Fruit fly (Drosophila melanogaster) whole organism, embryonic: ENCODE data around the gene CG6225.

Source experiments
- CG11093 ChIP-seq: fragments of 200-800 bp; sonication (Bioruptor generic); IDR thresholded peaks from 3 replicates; pipeline ENCODE4 v1.3.6; 2022; ENCODE audit warnings: missing biosample characterization, missing genetic modification characterization
- CG15269 ChIP-seq: fragments of 200-800 bp; sonication (Bioruptor generic); optimal IDR thresholded peaks from 2 replicates; lab custom pipeline; 2018; ENCODE audit warnings: missing biosample characterization, mild to moderate bottlenecking, missing genetic modification characterization, moderate library complexity
- CG1602 ChIP-seq: fragments of 200-800 bp; sonication (Bioruptor generic); optimal IDR thresholded peaks from 3 replicates; lab custom pipeline; 2016; ENCODE audit warnings: missing biosample characterization, missing genetic modification characterization
- CG17359 ChIP-seq: fragments of 200-800 bp; sonication (Bioruptor generic); optimal IDR thresholded peaks from 3 replicates; lab custom pipeline; 2018; ENCODE audit warnings: missing biosample characterization, mild to moderate bottlenecking, missing genetic modification characterization, moderate library complexity
- CG17361 ChIP-seq: fragments of 200-800 bp; sonication (Bioruptor generic); IDR thresholded peaks from 3 replicates; pipeline ENCODE4 v1.3.6; 2022; ENCODE audit warnings: missing biosample characterization, missing genetic modification characterization
- CG17912 ChIP-seq: fragments of 200-800 bp; sonication (Bioruptor generic); optimal IDR thresholded peaks from 2 replicates; lab custom pipeline; 2018; ENCODE audit warnings: missing biosample characterization, mild to moderate bottlenecking, missing genetic modification characterization
- CG18011 ChIP-seq: fragments of 200-800 bp; sonication (Bioruptor generic); optimal IDR thresholded peaks from 2 replicates; lab custom pipeline; 2017; ENCODE audit warnings: missing biosample characterization, missing genetic modification characterization, mild to moderate bottlenecking, moderate library complexity, missing genotype
- CG18262 ChIP-seq: fragments of 200-800 bp; optimal IDR thresholded peaks from 3 replicates; lab custom pipeline; 2019; ENCODE audit warnings: missing biosample characterization, mild to moderate bottlenecking, missing genetic modification characterization, moderate library complexity
- CG18476 ChIP-seq: fragments of 200-800 bp; sonication (Bioruptor generic); optimal IDR thresholded peaks from 2 replicates; lab custom pipeline; 2016; ENCODE audit warnings: missing biosample characterization, mild to moderate bottlenecking, missing genetic modification characterization
- CG31224 ChIP-seq: fragments of 200-800 bp; sonication (Bioruptor generic); IDR thresholded peaks from 2 replicates; pipeline ENCODE4 v1.3.6; 2022; ENCODE audit warnings: missing biosample characterization, missing genetic modification characterization
- CG31365 ChIP-seq: fragments of 200-800 bp; sonication (Bioruptor generic); optimal IDR thresholded peaks from 2 replicates; lab custom pipeline; 2018; ENCODE audit warnings: missing biosample characterization, mild to moderate bottlenecking, missing genetic modification characterization
- CG31441 ChIP-seq: fragments of 200-800 bp; sonication (Bioruptor generic); IDR thresholded peaks from 2 replicates; pipeline ENCODE4 v1.3.6; 2022; ENCODE audit warnings: missing biosample characterization, missing genetic modification characterization
- CG32772 ChIP-seq: fragments of 200-800 bp; sonication (Bioruptor generic); IDR thresholded peaks from 2 replicates; pipeline ENCODE4 v1.3.6; 2022; ENCODE audit warnings: missing biosample characterization, missing genetic modification characterization
- CG33213 ChIP-seq: fragments of 200-800 bp; sonication (Bioruptor generic); optimal IDR thresholded peaks from 3 replicates; lab custom pipeline; 2016; ENCODE audit warnings: missing biosample characterization, missing genetic modification characterization
- CG3847 ChIP-seq: fragments of 200-800 bp; sonication (Bioruptor generic); IDR thresholded peaks from 2 replicates; pipeline ENCODE4 v1.3.6; 2022; ENCODE audit warnings: missing biosample characterization, missing genetic modification characterization
- CG4617 ChIP-seq: fragments of 200-800 bp; sonication (Bioruptor generic); optimal IDR thresholded peaks from 3 replicates; lab custom pipeline; 2016; ENCODE audit warnings: missing biosample characterization, missing genetic modification characterization, borderline replicate concordance
- CG6254 ChIP-seq: fragments of 200-800 bp; sonication (Bioruptor generic); optimal IDR thresholded peaks from 3 replicates; lab custom pipeline; 2017; ENCODE audit warnings: mild to moderate bottlenecking, missing biosample characterization, missing genetic modification reagents, missing genetic modification characterization
- CG6683 ChIP-seq: fragments of 200-800 bp; sonication (Bioruptor generic); optimal IDR thresholded peaks from 2 replicates; lab custom pipeline; 2017; ENCODE audit warnings: missing biosample characterization, mild to moderate bottlenecking, missing genetic modification characterization, missing genetic modification reagents
- CG6791 ChIP-seq: fragments of 200-800 bp; sonication (Bioruptor generic); IDR thresholded peaks from 3 replicates; pipeline ENCODE4 v1.3.6; 2022; ENCODE audit warnings: missing biosample characterization, missing genetic modification characterization; ENCODE audit not compliant: partially characterized antibody
- CG7357 ChIP-seq: fragments of 200-800 bp; sonication (Bioruptor generic); IDR thresholded peaks from 3 replicates; pipeline ENCODE4 v1.3.6; 2022; ENCODE audit warnings: missing biosample characterization, missing genetic modification characterization
- CG8388 ChIP-seq: fragments of 200-800 bp; sonication (Bioruptor generic); optimal IDR thresholded peaks from 2 replicates; lab custom pipeline; 2019; ENCODE audit warnings: missing biosample characterization, mild to moderate bottlenecking, missing genetic modification characterization, moderate library complexity
- CG8765 ChIP-seq: fragments of 200-800 bp; sonication (Bioruptor generic); IDR thresholded peaks from 2 replicates; pipeline ENCODE4 v1.3.6; 2022; ENCODE audit warnings: missing biosample characterization, missing genetic modification characterization
- CG9817 ChIP-seq: fragments of 200-800 bp; sonication (Bioruptor generic); optimal IDR thresholded peaks from 2 replicates; lab custom pipeline; 2018; ENCODE audit warnings: missing biosample characterization, mild to moderate bottlenecking, missing genetic modification characterization, moderate library complexity
- Chrac-16 ChIP-seq: fragments of 200-800 bp; sonication (Bioruptor generic); optimal IDR thresholded peaks from 3 replicates; lab custom pipeline; 2016; ENCODE audit warnings: missing biosample characterization, missing genetic modification characterization
- CrebB ChIP-seq: fragments of 200-800 bp; sonication (Bioruptor generic); optimal IDR thresholded peaks from 3 replicates; lab custom pipeline; 2018; ENCODE audit warnings: missing biosample characterization, mild to moderate bottlenecking, missing genetic modification characterization
- Deaf1 ChIP-seq: fragments of 200-800 bp; optimal IDR thresholded peaks from 3 replicates; lab custom pipeline; 2019; ENCODE audit warnings: missing biosample characterization, mild to moderate bottlenecking, missing genetic modification characterization, moderate library complexity
- Dek ChIP-seq: fragments of 200-800 bp; sonication (Bioruptor generic); optimal IDR thresholded peaks from 3 replicates; lab custom pipeline; 2019; ENCODE audit warnings: missing biosample characterization, mild to moderate bottlenecking, missing genetic modification characterization, moderate library complexity
- Dip3 ChIP-seq: fragments of 200-800 bp; sonication (Bioruptor generic); optimal IDR thresholded peaks from 3 replicates; lab custom pipeline; 2016; ENCODE audit warnings: missing biosample characterization, missing genetic modification characterization
- Dp ChIP-seq: fragments of 200-800 bp; sonication (Bioruptor generic); optimal IDR thresholded peaks from 2 replicates; lab custom pipeline; 2018; ENCODE audit warnings: missing biosample characterization, mild to moderate bottlenecking, missing genetic modification characterization, moderate library complexity
- Eip74EF ChIP-seq, 2 experiments: fragments of 200-800 bp in 1 of 2; fragments of >200 bp in 1 of 2; sonication (Bioruptor generic) in 1 of 2; optimal IDR thresholded peaks; 2 replicates each; lab custom pipeline; 2017 to 2019; ENCODE audit warnings: missing biosample characterization in 2 of 2, missing genetic modification characterization in 2 of 2, mild to moderate bottlenecking in 1 of 2, moderate library complexity in 1 of 2
- GATAe ChIP-seq: fragments of 200-800 bp; sonication (Bioruptor generic); conservative IDR thresholded peaks from 2 replicates; pipeline ENCODE4 v1.3.6; 2022; ENCODE audit warnings: missing biosample characterization, missing genetic modification characterization
- HLH4C ChIP-seq: fragments of 200-800 bp; sonication (Bioruptor generic); IDR thresholded peaks from 3 replicates; pipeline ENCODE4 v1.3.6; 2022; ENCODE audit warnings: missing biosample characterization, missing genetic modification characterization; ENCODE audit not compliant: partially characterized antibody
- Lpt ChIP-seq: fragments of >200 bp; optimal IDR thresholded peaks from 2 replicates; lab custom pipeline; 2018; ENCODE audit warnings: missing biosample characterization, missing genetic modification characterization
- Max ChIP-seq: fragments of 200-800 bp; sonication (Bioruptor generic); optimal IDR thresholded peaks from 2 replicates; lab custom pipeline; 2016; ENCODE audit warnings: missing biosample characterization, mild to moderate bottlenecking, missing genetic modification characterization
- ara ChIP-seq: fragments of 200-800 bp; sonication (Bioruptor generic); IDR thresholded peaks from 2 replicates; pipeline ENCODE4 v1.3.6; 2022; ENCODE audit warnings: missing biosample characterization, missing genetic modification characterization
- ash1 ChIP-seq: fragments of 200-800 bp; sonication (Bioruptor generic); optimal IDR thresholded peaks from 2 replicates; lab custom pipeline; 2018; ENCODE audit warnings: missing biosample characterization, mild to moderate bottlenecking, missing genetic modification characterization
- caup ChIP-seq: fragments of 200-800 bp; sonication (Bioruptor generic); optimal IDR thresholded peaks from 3 replicates; lab custom pipeline; 2017; ENCODE audit warnings: missing biosample characterization, mild to moderate bottlenecking, missing genetic modification characterization, moderate library complexity; ENCODE audit not compliant: severe bottlenecking
- cg ChIP-seq: fragments of 200-800 bp; sonication (Bioruptor generic); optimal IDR thresholded peaks from 3 replicates; lab custom pipeline; 2019; ENCODE audit warnings: missing biosample characterization, mild to moderate bottlenecking, missing genetic modification characterization, moderate library complexity
- ems ChIP-seq: fragments of 200-800 bp; sonication (Bioruptor generic); optimal IDR thresholded peaks from 3 replicates; lab custom pipeline; 2016; ENCODE audit warnings: missing biosample characterization, missing genetic modification characterization
- fd102C ChIP-seq: fragments of 200-800 bp; sonication (Bioruptor generic); optimal IDR thresholded peaks from 2 replicates; lab custom pipeline; 2018; ENCODE audit warnings: missing biosample characterization, mild to moderate bottlenecking, missing genetic modification characterization, moderate library complexity
- fd3F ChIP-seq: fragments of 200-800 bp; sonication (Bioruptor generic); optimal IDR thresholded peaks from 2 replicates; lab custom pipeline; 2018; ENCODE audit warnings: missing biosample characterization, mild to moderate bottlenecking, missing genetic modification characterization, moderate library complexity
- gsb ChIP-seq: fragments of 200-800 bp; sonication (Bioruptor generic); IDR thresholded peaks from 2 replicates; pipeline ENCODE4 v1.3.6; 2022; ENCODE audit warnings: missing biosample characterization, missing genetic modification characterization
- lbe ChIP-seq: fragments of 200-800 bp; sonication (Bioruptor generic); optimal IDR thresholded peaks from 2 replicates; lab custom pipeline; 2016; ENCODE audit warnings: missing biosample characterization, mild to moderate bottlenecking, missing genetic modification characterization
- lov ChIP-seq, 2 experiments: fragments of 200-800 bp in 1 of 2; fragments of >200 bp in 1 of 2; sonication (Bioruptor generic) in 1 of 2; IDR thresholded peaks in 1 of 2; optimal IDR thresholded peaks in 1 of 2; 2 replicates in 1 of 2; 3 replicates in 1 of 2; pipeline versions ENCODE4 v1.3.6 to Lab custom; 2017 to 2022; ENCODE audit warnings: missing biosample characterization in 1 of 2, missing genetic modification characterization in 1 of 2
- phol ChIP-seq: fragments of 200-800 bp; sonication (Bioruptor generic); optimal IDR thresholded peaks from 3 replicates; lab custom pipeline; 2018; ENCODE audit warnings: missing biosample characterization, mild to moderate bottlenecking, missing genetic modification characterization, moderate library complexity
- prd ChIP-seq, 3 experiments: fragments of >200 bp in 2 of 3; fragments of 200-800 bp in 1 of 3; sonication (Bioruptor generic) in 1 of 3; optimal IDR thresholded peaks in 2 of 3; IDR thresholded peaks in 1 of 3; 2 replicates in 2 of 3; 3 replicates in 1 of 3; pipeline versions ENCODE4 v1.3.6 to Lab custom; 2017 to 2022; ENCODE audit warnings: missing biosample characterization in 1 of 3, missing genetic modification characterization in 1 of 3
- scrt ChIP-seq: fragments of 200-800 bp; sonication (Bioruptor generic); optimal IDR thresholded peaks from 2 replicates; lab custom pipeline; 2018; ENCODE audit warnings: missing biosample characterization, mild to moderate bottlenecking, missing genetic modification characterization, moderate library complexity
- sima ChIP-seq: fragments of 200-800 bp; sonication (Bioruptor generic); optimal IDR thresholded peaks from 2 replicates; lab custom pipeline; 2016; ENCODE audit warnings: missing biosample characterization, missing genetic modification characterization
- sr ChIP-seq: fragments of 200-800 bp; sonication (Bioruptor generic); IDR thresholded peaks from 3 replicates; pipeline ENCODE4 v1.3.6; 2022; ENCODE audit warnings: missing biosample characterization, missing genetic modification characterization

CG6225 gene

dm6 chr3R:12627691-12628148, 26.7 kb upstream of the CG6225 start, which contains the start of the genes Vha55 and Snx3 (continued):
- TF ChIP-seq CG31224 (GFP tag; lab: Robert Waterston, UW) (no peak), caup (GFP tag; lab: Kevin White, UChicago) (peak; percentile 78), sima (GFP tag; lab: Kevin White, UChicago) (peak; percentile 36), cg (GFP tag; lab: Kevin White, UChicago) (no peak), CG8765 (GFP tag; lab: Robert Waterston, UW) (no peak), CG11093 (no peak), Chrac-16 (peak; percentile 59), CG8388 (GFP tag; lab: Kevin White, UChicago) (no peak), ash1 (GFP tag; lab: Kevin White, UChicago) (peak; percentile 82), Dp (GFP tag; lab: Kevin White, UChicago) (peak; percentile 67), ara (GFP tag; lab: Robert Waterston, UW) (no peak), CG7357 (GFP tag; lab: Robert Waterston, UW) (no peak), fd3F (GFP tag; lab: Kevin White, UChicago) (peak; percentile 18), CG18262 (tag; lab: Kevin White, UChicago) (peak; percentile 23), CG31441 (GFP tag; lab: Robert Waterston, UW) (no peak), CG6254 (no peak), sr (GFP tag; lab: Robert Waterston, UW) (no peak), CG17359 (tag; lab: Kevin White, UChicago) (peak; percentile 50), CG17912 (peak; percentile 69), CG1602 (GFP tag; lab: Kevin White, UChicago) (peak; percentile 60), CG33213 (GFP tag; lab: Kevin White, UChicago) (peak; percentile 98), CG18011 (GFP tag; lab: Kevin White, UChicago) (peak; percentile 56), CG9817 (peak; percentile 71), CrebB (peak; percentile 89), fd102C (GFP tag; lab: Kevin White, UChicago) (no peak), lbe (peak; percentile 70), CG4617 (GFP tag; lab: Kevin White, UChicago) (peak; percentile 74), CG6683 (GFP tag; lab: Kevin White, UChicago) (peak; percentile 48), ems (GFP tag; lab: Kevin White, UChicago) (peak; percentile 66), Max (peak; percentile 70), CG3847 (no peak), CG15269 (tag; lab: Kevin White, UChicago) (no peak), Lpt (GFP tag; lab: Kevin White, UChicago) (no peak), CG6791 (GFP tag; lab: Robert Waterston, UW) (no peak), phol (peak; percentile 65), CG17361 (no peak), Dip3 (GFP tag; lab: Kevin White, UChicago) (peak; percentile 82), Dek (tag; lab: Kevin White, UChicago) (peak; percentile 74), HLH4C (GFP tag; lab: Robert Waterston, UW) (no peak), CG32772 (GFP tag; lab: Robert Waterston, UW) (no peak), CG18476 (peak; percentile 8), scrt (GFP tag; lab: Kevin White, UChicago) (no peak), gsb (GFP tag; lab: Robert Waterston, UW) (no peak), GATAe (no peak), Deaf1 (tag; lab: Kevin White, UChicago) (no peak), Eip74EF (GFP tag; optimal IDR thresholded peaks at IDR 0.05; lab: Kevin White, UChicago) (no peak), CG31365 (tag; lab: Kevin White, UChicago) (peak; percentile 52), lov (optimal IDR thresholded peaks at IDR 0.05; lab: Kevin White, UChicago) (no peak), lov (GFP tag; IDR thresholded peaks at IDR 0.05; lab: Robert Waterston, UW) (no peak), prd (optimal IDR thresholded peaks at IDR 0.05; lab: Kevin White, UChicago) (no peak), prd (GFP tag; IDR thresholded peaks at IDR 0.05; lab: Robert Waterston, UW) (no peak)
